Fruit fly (Drosophila melanogaster) whole organism, wandering third instar larva: ENCODE measurements around the gene Clbn.

Source experiments
- Hr78 ChIP-seq: fragments of >200 bp; optimal IDR thresholded peaks from 2 replicates; lab custom pipeline; 2017; ENCODE audit warnings: missing biosample characterization, missing genetic modification characterization
- Hr83 ChIP-seq: fragments of 200-300 bp; sonication (Bioruptor generic); optimal IDR thresholded peaks from 2 replicates; lab custom pipeline; 2016; ENCODE audit warnings: missing biosample characterization, mild to moderate bottlenecking, missing genetic modification characterization, moderate library complexity; ENCODE audit not compliant: poor library complexity, severe bottlenecking
- Myc ChIP-seq: fragments of >200 bp; optimal IDR thresholded peaks from 2 replicates; lab custom pipeline; 2017
- N ChIP-seq: fragments of >200 bp; optimal IDR thresholded peaks from 2 replicates; lab custom pipeline; 2018; ENCODE audit warnings: missing biosample characterization, missing external identifiers, missing genetic modification characterization
- dmrt93B ChIP-seq: fragments of 200-800 bp; sonication (Bioruptor generic); optimal IDR thresholded peaks from 2 replicates; lab custom pipeline; 2018; ENCODE audit warnings: missing biosample characterization, mild to moderate bottlenecking, missing genetic modification characterization
- lola ChIP-seq: fragments of >200 bp; optimal IDR thresholded peaks from 2 replicates; lab custom pipeline; 2017; ENCODE audit warnings: missing biosample characterization, missing genetic modification characterization
- psq ChIP-seq: fragments of 200-800 bp; sonication (Bioruptor generic); optimal IDR thresholded peaks from 3 replicates; lab custom pipeline; 2017; ENCODE audit warnings: missing biosample characterization, mild to moderate bottlenecking, missing genetic modification characterization, moderate library complexity
- rgr ChIP-seq: fragments of 200-800 bp; sonication (Bioruptor generic); optimal IDR thresholded peaks from 3 replicates; lab custom pipeline; 2016; ENCODE audit warnings: missing biosample characterization, mild to moderate bottlenecking, missing genetic modification characterization
- usp ChIP-seq: fragments of >200 bp; optimal IDR thresholded peaks from 2 replicates; lab custom pipeline; 2017; ENCODE audit warnings: missing biosample characterization, missing genetic modification characterization

DNA sequence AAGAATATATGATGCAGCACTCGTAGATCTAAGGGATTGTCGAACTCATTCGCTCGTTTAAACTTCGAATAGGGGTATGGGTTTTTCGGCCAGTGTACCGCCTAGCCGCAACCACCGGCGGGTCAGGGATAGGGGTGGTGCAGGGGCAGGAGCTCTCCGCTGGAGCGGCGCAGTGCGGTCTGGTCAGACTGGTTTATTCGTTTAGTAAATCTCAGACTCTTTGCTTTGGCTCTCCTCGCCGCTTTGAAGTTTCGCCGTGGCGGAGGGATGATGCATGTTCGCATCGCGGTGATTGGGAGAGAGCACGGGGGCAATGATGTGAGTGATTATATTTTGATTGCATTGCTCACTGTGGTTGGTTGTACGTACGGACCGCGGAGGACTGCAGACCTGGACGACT is 45.0 kb upstream of the Clbn start, which contains the start of gene fd96Ca:
- TF ChIP-seq Hr78 (no peak), Hr83 (GFP tag; lab: Kevin White, UChicago) (no peak), lola (GFP tag; lab: Kevin White, UChicago) (no peak), Myc (lab: Kevin White, UChicago) (no peak), usp (GFP tag; lab: Kevin White, UChicago) (no peak), dmrt93B (GFP tag; lab: Kevin White, UChicago) (no peak), psq (GFP tag; lab: Kevin White, UChicago) (no peak), rgr (GFP tag; lab: Kevin White, UChicago) (no peak), N (no peak)
